Worm (Caenorhabditis elegans) whole organism, L1 larva: ENCODE measurements around the gene F21C10.4.

Source experiments
- aly-2 ChIP-seq: fragments of 150-350 bp; optimal IDR thresholded peaks from 2 replicates; lab custom pipeline; 2014; ENCODE audit warnings: missing biosample characterization, missing genetic modification characterization
- lin-14 ChIP-seq: fragments of 200-800 bp; sonication (Bioruptor generic); optimal IDR thresholded peaks from 2 replicates; lab custom pipeline; 2018; ENCODE audit warnings: mild to moderate bottlenecking, missing genetic modification characterization, moderate library complexity, missing compliant biosample characterization
- nhr-12 ChIP-seq: sonication (generic microtip); optimal IDR thresholded peaks from 2 replicates; lab custom pipeline; 2017; ENCODE audit warnings: missing biosample characterization, missing genetic modification characterization
- nhr-28 ChIP-seq: fragments of 150-350 bp; optimal IDR thresholded peaks from 2 replicates; lab custom pipeline; 2014; ENCODE audit warnings: missing biosample characterization, missing genetic modification characterization
- nhr-71 ChIP-seq: sonication (generic microtip); optimal IDR thresholded peaks from 2 replicates; lab custom pipeline; 2016; ENCODE audit warnings: mild to moderate bottlenecking, missing genetic modification characterization, moderate library complexity, missing compliant biosample characterization

ce11 chrV:9081410-9081809 is 45.0 kb upstream of the F21C10.4 start:
- no peak for TF ChIP-seq nhr-12 (tag; lab: Kevin White, UChicago)
- peak; percentile 24 for TF ChIP-seq lin-14 (GFP tag; lab: Kevin White, UChicago)
- TF ChIP-seq aly-2 (tag; lab: Kevin White, UChicago) = no peak
- no peak for TF ChIP-seq nhr-28 (tag; lab: Kevin White, UChicago)
- no peak for TF ChIP-seq nhr-71 (tag; lab: Kevin White, UChicago)
